Worm (Caenorhabditis elegans) whole organism, midembryonic: ENCODE measurements around the gene T11B7.5.

Source experiments
- T22C8.4 ChIP-seq: fragments of 200-800 bp; sonication (Bioruptor generic); IDR thresholded peaks from 2 replicates; pipeline ENCODE4 v1.3.6; 2022; ENCODE audit warnings: missing genetic modification characterization, missing compliant biosample characterization
- cog-1 ChIP-seq: sonication (generic microtip); optimal IDR thresholded peaks from 2 replicates; lab custom pipeline; 2016; ENCODE audit warnings: missing genetic modification characterization, missing compliant biosample characterization
- flt-1 ChIP-seq: fragments of 200-800 bp; sonication (Bioruptor generic); IDR thresholded peaks from 2 replicates; pipeline ENCODE4 v1.3.6; 2022; ENCODE audit warnings: missing genetic modification characterization, missing compliant biosample characterization
- klf-2 ChIP-seq: fragments of 200-800 bp; sonication (Bioruptor generic); conservative IDR thresholded peaks from 2 replicates; pipeline ENCODE4 v1.3.6; 2022; ENCODE audit warnings: missing genetic modification reagents, missing genetic modification characterization, missing compliant biosample characterization
- med-1 ChIP-seq: sonication (generic microtip); optimal IDR thresholded peaks from 2 replicates; lab custom pipeline; 2017; ENCODE audit warnings: missing genetic modification characterization, mild to moderate bottlenecking, missing compliant biosample characterization, antibody characterized with exemption, missing genetic modification reagents; ENCODE audit not compliant: insufficient read depth
- ref-1 ChIP-seq: fragments of 200-800 bp; sonication (Bioruptor generic); conservative IDR thresholded peaks from 2 replicates; pipeline ENCODE4 v1.3.6; 2022; ENCODE audit warnings: missing genetic modification reagents, missing genetic modification characterization, missing compliant biosample characterization
- tab-1 ChIP-seq: fragments of 200-800 bp; sonication (Bioruptor generic); IDR thresholded peaks from 2 replicates; pipeline ENCODE4 v1.3.6; 2022; ENCODE audit warnings: missing genetic modification characterization, missing compliant biosample characterization
- ztf-23 ChIP-seq: fragments of 200-800 bp; sonication (Bioruptor generic); IDR thresholded peaks from 2 replicates; pipeline ENCODE4 v1.3.6; 2022; ENCODE audit warnings: missing genetic modification reagents, missing genetic modification characterization, missing compliant biosample characterization
- ztf-29 ChIP-seq: fragments of 200-800 bp; sonication (Bioruptor generic); IDR thresholded peaks from 2 replicates; pipeline ENCODE4 v1.3.6; 2022; ENCODE audit warnings: missing genetic modification reagents, missing genetic modification characterization, missing compliant biosample characterization

The T11B7.5 gene

ce11 chrIV:8813614-8814013, 42.2 kb downstream of the T11B7.5 start, which contains the start of gene exc-5:
TSS of gene exc-5 (minus strand) at chrIV:8813670.
- no peak for TF ChIP-seq cog-1 (tag; lab: Kevin White, UChicago)
- TF ChIP-seq klf-2 (GFP tag; lab: Robert Waterston, UW): no peak
- TF ChIP-seq T22C8.4 (GFP tag; lab: Robert Waterston, UW): no peak
- no peak for TF ChIP-seq ztf-29 (GFP tag; lab: Robert Waterston, UW)
- TF ChIP-seq ref-1: no peak
- no peak for TF ChIP-seq flt-1 (GFP tag; lab: Robert Waterston, UW)
- no peak for TF ChIP-seq tab-1 (GFP tag; lab: Robert Waterston, UW)
- no peak for TF ChIP-seq med-1
- TF ChIP-seq ztf-23 (GFP tag; lab: Robert Waterston, UW): no peak

ce11 chrIV:8807327-8807726, 48.5 kb downstream of the T11B7.5 start:
- no peak for TF ChIP-seq med-1
- TF ChIP-seq cog-1 (tag; lab: Kevin White, UChicago): no peak
- TF ChIP-seq klf-2 (GFP tag; lab: Robert Waterston, UW): no peak
- TF ChIP-seq ref-1: no peak
- TF ChIP-seq flt-1 (GFP tag; lab: Robert Waterston, UW): no peak
- TF ChIP-seq ztf-29 (GFP tag; lab: Robert Waterston, UW): no peak
- no peak for TF ChIP-seq tab-1 (GFP tag; lab: Robert Waterston, UW)
- no peak for TF ChIP-seq T22C8.4 (GFP tag; lab: Robert Waterston, UW)
- no peak for TF ChIP-seq ztf-23 (GFP tag; lab: Robert Waterston, UW)
